Worm (Caenorhabditis elegans) whole organism, mixed stage, embryonic: ENCODE measurements around the gene C46F11.5.

Experiments used
- M03D4.4 ChIP-seq: sonication (generic microtip); optimal IDR thresholded peaks from 2 replicates; lab custom pipeline; 2017; ENCODE audit warnings: mild to moderate bottlenecking, missing genetic modification characterization, missing compliant biosample characterization
- bed-3 ChIP-seq: fragments of 200-800 bp; sonication (Bioruptor generic); optimal IDR thresholded peaks from 3 replicates; lab custom pipeline; 2018; ENCODE audit warnings: mild to moderate bottlenecking, missing genetic modification characterization, moderate library complexity, missing compliant biosample characterization
- blmp-1 ChIP-seq: fragments of 150-350 bp; optimal IDR thresholded peaks from 2 replicates; lab custom pipeline; 2014; ENCODE audit warnings: missing biosample characterization, missing genetic modification characterization
- ceh-39 ChIP-seq: fragments of 150-350 bp; optimal IDR thresholded peaks from 2 replicates; lab custom pipeline; 2014; ENCODE audit warnings: missing biosample characterization, missing genetic modification characterization
- ceh-43 ChIP-seq: fragments of 200-800 bp; sonication (Bioruptor generic); optimal IDR thresholded peaks from 2 replicates; lab custom pipeline; 2018; ENCODE audit warnings: mild to moderate bottlenecking, missing genetic modification characterization, moderate library complexity, missing compliant biosample characterization
- ceh-83 ChIP-seq: fragments of 200-800 bp; sonication (Bioruptor generic); optimal IDR thresholded peaks from 2 replicates; lab custom pipeline; 2018; ENCODE audit warnings: mild to moderate bottlenecking, missing genetic modification characterization, missing compliant biosample characterization
- ces-1 ChIP-seq: fragments of 150-350 bp; optimal IDR thresholded peaks from 2 replicates; lab custom pipeline; 2014; ENCODE audit warnings: missing biosample characterization, missing genetic modification reagents, missing genetic modification characterization
- cnd-1 ChIP-seq: fragments of 200-800 bp; sonication (Bioruptor generic); optimal IDR thresholded peaks from 2 replicates; lab custom pipeline; 2018; ENCODE audit warnings: mild to moderate bottlenecking, missing genetic modification characterization, missing compliant biosample characterization
- drap-1 ChIP-seq: fragments of 200-800 bp; sonication (Bioruptor generic); optimal IDR thresholded peaks from 3 replicates; lab custom pipeline; 2018; ENCODE audit warnings: mild to moderate bottlenecking, missing genetic modification characterization, missing compliant biosample characterization
- elt-1 ChIP-seq: sonication (generic microtip); optimal IDR thresholded peaks from 2 replicates; lab custom pipeline; 2017; ENCODE audit warnings: missing genetic modification characterization, mild to moderate bottlenecking, missing compliant biosample characterization, antibody characterized with exemption, moderate library complexity, borderline replicate concordance; ENCODE audit not compliant: insufficient read depth
- elt-3 ChIP-seq: fragments of 150-350 bp; optimal IDR thresholded peaks from 2 replicates; lab custom pipeline; 2014; ENCODE audit warnings: missing biosample characterization, missing genetic modification characterization
- flh-1 ChIP-seq: fragments of 200-800 bp; sonication (Bioruptor generic); optimal IDR thresholded peaks from 2 replicates; lab custom pipeline; 2018; ENCODE audit warnings: mild to moderate bottlenecking, missing genetic modification characterization, moderate library complexity, missing compliant biosample characterization
- ham-2 ChIP-seq: fragments of 200-800 bp; sonication (Bioruptor generic); optimal IDR thresholded peaks from 2 replicates; lab custom pipeline; 2018; ENCODE audit warnings: mild to moderate bottlenecking, missing genetic modification characterization, missing compliant biosample characterization
- hlh-1 ChIP-seq: fragments of 150-350 bp; optimal IDR thresholded peaks from 2 replicates; lab custom pipeline; 2014; ENCODE audit warnings: missing biosample characterization, missing genetic modification reagents, missing genetic modification characterization
- lin-13 ChIP-seq: fragments of 150-350 bp; optimal IDR thresholded peaks from 2 replicates; lab custom pipeline; 2014; ENCODE audit warnings: missing biosample characterization, missing genetic modification characterization
- lin-32 ChIP-seq: fragments of 200-800 bp; sonication (Bioruptor generic); optimal IDR thresholded peaks from 2 replicates; lab custom pipeline; 2018; ENCODE audit warnings: mild to moderate bottlenecking, missing genetic modification characterization, missing compliant biosample characterization
- lsy-2 ChIP-seq: fragments of 150-350 bp; optimal IDR thresholded peaks from 2 replicates; lab custom pipeline; 2014; ENCODE audit warnings: missing biosample characterization, missing genetic modification characterization
- mab-5 ChIP-seq: fragments of 150-350 bp; optimal IDR thresholded peaks from 2 replicates; lab custom pipeline; 2014; ENCODE audit warnings: missing biosample characterization, missing genetic modification characterization
- mep-1 ChIP-seq: fragments of 150-350 bp; optimal IDR thresholded peaks from 2 replicates; lab custom pipeline; 2017; ENCODE audit warnings: missing biosample characterization, missing genetic modification reagents, missing genetic modification characterization, inconsistent platforms
- mls-2 ChIP-seq: sonication (generic microtip); optimal IDR thresholded peaks from 2 replicates; lab custom pipeline; 2016; ENCODE audit warnings: mild to moderate bottlenecking, missing genetic modification characterization, moderate library complexity, missing compliant biosample characterization
- nhr-12 ChIP-seq: fragments of 150-350 bp; optimal IDR thresholded peaks from 2 replicates; lab custom pipeline; 2014; ENCODE audit warnings: missing biosample characterization, missing genetic modification characterization
- nhr-2 ChIP-seq: fragments of 150-350 bp; optimal IDR thresholded peaks from 2 replicates; lab custom pipeline; 2014; ENCODE audit warnings: missing biosample characterization, missing genetic modification characterization
- nhr-237 ChIP-seq: fragments of 150-350 bp; optimal IDR thresholded peaks from 2 replicates; lab custom pipeline; 2014; ENCODE audit warnings: missing biosample characterization, missing genetic modification characterization
- nhr-28 ChIP-seq: fragments of 150-350 bp; optimal IDR thresholded peaks from 2 replicates; lab custom pipeline; 2014; ENCODE audit warnings: missing biosample characterization, missing genetic modification characterization
- nhr-76 ChIP-seq: sonication (generic microtip); optimal IDR thresholded peaks from 2 replicates; lab custom pipeline; 2017; ENCODE audit warnings: missing biosample characterization, missing genetic modification characterization
- pha-4 ChIP-seq: fragments of 150-350 bp; optimal IDR thresholded peaks from 2 replicates; lab custom pipeline; 2018; ENCODE audit warnings: missing biosample characterization, missing genetic modification reagents, missing genetic modification characterization
- sem-2 ChIP-seq: fragments of 200-800 bp; sonication (Bioruptor generic); optimal IDR thresholded peaks from 2 replicates; lab custom pipeline; 2018; ENCODE audit warnings: mild to moderate bottlenecking, missing genetic modification characterization, missing compliant biosample characterization
- snpc-4 ChIP-seq: fragments of 150-350 bp; optimal IDR thresholded peaks from 2 replicates; lab custom pipeline; 2014; ENCODE audit warnings: missing biosample characterization, missing genetic modification characterization
- sptf-1 ChIP-seq: sonication (generic microtip); optimal IDR thresholded peaks from 2 replicates; lab custom pipeline; 2017; ENCODE audit warnings: mild to moderate bottlenecking, missing genetic modification characterization, moderate library complexity, missing compliant biosample characterization
- tbx-8 ChIP-seq: fragments of 200-800 bp; sonication (Bioruptor generic); optimal IDR thresholded peaks from 2 replicates; lab custom pipeline; 2018; ENCODE audit warnings: mild to moderate bottlenecking, missing genetic modification characterization, moderate library complexity, missing compliant biosample characterization
- unc-120 ChIP-seq: sonication (generic microtip); optimal IDR thresholded peaks from 2 replicates; lab custom pipeline; 2017; ENCODE audit warnings: missing genetic modification characterization, missing compliant biosample characterization; ENCODE audit not compliant: poor library complexity, severe bottlenecking
- unc-39 ChIP-seq: fragments of 150-350 bp; optimal IDR thresholded peaks from 2 replicates; lab custom pipeline; 2014; ENCODE audit warnings: missing biosample characterization, missing genetic modification characterization
- unc-62 ChIP-seq: fragments of 150-350 bp; optimal IDR thresholded peaks from 2 replicates; lab custom pipeline; 2014; ENCODE audit warnings: missing biosample characterization, missing genetic modification reagents, missing genetic modification characterization
- zip-8 ChIP-seq: fragments of 150-350 bp; optimal IDR thresholded peaks from 2 replicates; lab custom pipeline; 2014; ENCODE audit warnings: missing biosample characterization, missing genetic modification characterization
- ztf-11 ChIP-seq: fragments of 150-350 bp; optimal IDR thresholded peaks from 2 replicates; lab custom pipeline; 2014; ENCODE audit warnings: missing biosample characterization, missing genetic modification characterization

Gene C46F11.5

ce11 chrIII:3664224-3664623 lies 6.8 kb upstream of the C46F11.5 start, which contains the start of gene C46F11.4:
C46F11.4 (minus strand) TSS chrIII:3664304.
- TF ChIP-seq zip-8 (tag; lab: Kevin White, UChicago) (no peak), unc-62 (GFP tag; lab: Kevin White, UChicago) (peak; percentile 29), ztf-11 (tag; lab: Kevin White, UChicago) (peak; percentile 91), nhr-76 (peak; percentile 90), nhr-28 (tag; lab: Kevin White, UChicago) (peak; percentile 1), unc-39 (peak; percentile 77), ham-2 (peak; percentile 56), bed-3 (GFP tag; lab: Kevin White, UChicago) (peak; percentile 74), sptf-1 (tag; lab: Kevin White, UChicago) (peak; percentile 95), tbx-8 (GFP tag; lab: Kevin White, UChicago) (peak; percentile 79), mls-2 (tag; lab: Kevin White, UChicago) (peak; percentile 93), hlh-1 (tag; lab: Kevin White, UChicago) (peak; percentile 84), sem-2 (peak; percentile 79), mab-5 (tag; lab: Kevin White, UChicago) (no peak), lin-32 (GFP tag; lab: Kevin White, UChicago) (peak; percentile 77), unc-120 (peak; percentile 84), drap-1 (peak; percentile 89), nhr-12 (tag; lab: Kevin White, UChicago) (peak; percentile 88), nhr-237 (tag; lab: Kevin White, UChicago) (peak; percentile 52), lsy-2 (peak; percentile 73), flh-1 (GFP tag; lab: Kevin White, UChicago) (peak; percentile 61), cnd-1 (tag; lab: Kevin White, UChicago) (peak; percentile 89), ceh-39 (tag; lab: Kevin White, UChicago) (peak; percentile 9), elt-3 (tag; lab: Kevin White, UChicago) (no peak), ceh-83 (GFP tag; lab: Kevin White, UChicago) (peak; percentile 86), elt-1 (tag; lab: Kevin White, UChicago) (no peak), snpc-4 (no peak), blmp-1 (peak; percentile 61), ceh-43 (GFP tag; lab: Kevin White, UChicago) (peak; percentile 89), M03D4.4 (tag; lab: Kevin White, UChicago) (peak; percentile 93), ces-1 (GFP tag; lab: Kevin White, UChicago) (peak; percentile 25), pha-4 (tag; lab: Kevin White, UChicago) (peak; percentile 69), nhr-2 (tag; lab: Kevin White, UChicago) (peak; percentile 14), lin-13 (tag; lab: Kevin White, UChicago) (peak; percentile 73), mep-1 (tag; lab: Kevin White, UChicago) (peak; percentile 80)

ce11 chrIII:3652964-3653363 lies 4.4 kb downstream of the C46F11.5 start:
- no peak for TF ChIP-seq nhr-28 (tag; lab: Kevin White, UChicago)
- no peak for TF ChIP-seq drap-1
- no peak for TF ChIP-seq mep-1 (tag; lab: Kevin White, UChicago)
- TF ChIP-seq unc-62 (GFP tag; lab: Kevin White, UChicago), result no peak
- no peak for TF ChIP-seq mls-2 (tag; lab: Kevin White, UChicago)
- no peak for TF ChIP-seq nhr-2 (tag; lab: Kevin White, UChicago)
- no peak for TF ChIP-seq ceh-39 (tag; lab: Kevin White, UChicago)
- TF ChIP-seq unc-39, result no peak
- no peak for TF ChIP-seq ham-2
- TF ChIP-seq sem-2, result no peak
- TF ChIP-seq lin-13 (tag; lab: Kevin White, UChicago), result no peak
- no peak for TF ChIP-seq pha-4 (tag; lab: Kevin White, UChicago)
- TF ChIP-seq blmp-1, result no peak
- TF ChIP-seq bed-3 (GFP tag; lab: Kevin White, UChicago), result no peak
- TF ChIP-seq nhr-12 (tag; lab: Kevin White, UChicago), result no peak
- no peak for TF ChIP-seq mab-5 (tag; lab: Kevin White, UChicago)
- TF ChIP-seq lsy-2, result no peak
- no peak for TF ChIP-seq hlh-1 (tag; lab: Kevin White, UChicago)
- TF ChIP-seq nhr-237 (tag; lab: Kevin White, UChicago), result no peak

ce11 chrIII:3652427-3652826 lies 5.0 kb downstream of the C46F11.5 start:
- TF ChIP-seq tbx-8 (GFP tag; lab: Kevin White, UChicago) (no peak), lin-32 (GFP tag; lab: Kevin White, UChicago) (no peak), pha-4 (tag; lab: Kevin White, UChicago) (no peak), unc-62 (GFP tag; lab: Kevin White, UChicago) (no peak), ceh-43 (GFP tag; lab: Kevin White, UChicago) (no peak), blmp-1 (no peak), unc-120 (no peak), nhr-28 (tag; lab: Kevin White, UChicago) (no peak), nhr-76 (no peak), zip-8 (tag; lab: Kevin White, UChicago) (no peak), elt-1 (tag; lab: Kevin White, UChicago) (no peak)
